Worm (Caenorhabditis elegans): ENCODE measurements around the gene C54F6.3.

- no peak for TF ChIP-seq egl-27 (tag; optimal IDR thresholded peaks at IDR 0.05)
- no peak for TF ChIP-seq unc-62 (GFP tag; optimal IDR thresholded peaks at IDR 0.05)
- no peak for TF ChIP-seq zip-4 (GFP tag; optimal IDR thresholded peaks at IDR 0.05)
- TF ChIP-seq nhr-85 (tag), result no peak
- no peak for TF ChIP-seq elt-2 (tag; optimal IDR thresholded peaks at IDR 0.05)
- no peak for TF ChIP-seq jun-1 (tag; optimal IDR thresholded peaks at IDR 0.05)
- TF ChIP-seq zag-1 (tag; optimal IDR thresholded peaks at IDR 0.05), result no peak
- TF ChIP-seq Y116A8C.19 (tag; optimal IDR thresholded peaks at IDR 0.05; ENCODE audit: borderline replicate concordance), result no peak
- no peak for TF ChIP-seq snpc-4 (tag; optimal IDR thresholded peaks at IDR 0.05)
- no peak for TF ChIP-seq nhr-77 (tag; optimal IDR thresholded peaks at IDR 0.05)
- TF ChIP-seq snu-23 (GFP tag; optimal IDR thresholded peaks at IDR 0.05), result no peak
- no peak for TF ChIP-seq nhr-19 (GFP tag; conservative IDR thresholded peaks at IDR 0.05)
- TF ChIP-seq C34B4.2 (tag; optimal IDR thresholded peaks at IDR 0.05), result no peak
- no peak for TF ChIP-seq fos-1 (tag; optimal IDR thresholded peaks at IDR 0.05)
These were observed 48.0 kb upstream of the C54F6.3 start, which contains the start of gene srbc-8 for ce11 chrV:7485000-7485399.
